Fruit fly (Drosophila melanogaster) whole organism, embryonic: ENCODE results near the gene CG31161.

Experiments
- Abd-B ChIP-seq: fragments of 200-800 bp; sonication (Bioruptor generic); optimal IDR thresholded peaks from 2 replicates; lab custom pipeline; 2018; ENCODE audit warnings: missing biosample characterization, mild to moderate bottlenecking, missing genetic modification characterization, moderate library complexity
- Ada2b ChIP-seq: fragments of 200-800 bp; sonication (Bioruptor generic); IDR thresholded peaks from 2 replicates; pipeline ENCODE4 v1.3.6; 2022; ENCODE audit warnings: missing biosample characterization, missing genetic modification characterization
- Bgb ChIP-seq: fragments of 200-800 bp; sonication (Bioruptor generic); IDR thresholded peaks from 2 replicates; pipeline ENCODE4 v1.3.6; 2022; ENCODE audit warnings: missing biosample characterization, missing genetic modification characterization; ENCODE audit not compliant: partially characterized antibody
- CG10321 ChIP-seq: fragments of 200-800 bp; sonication (Bioruptor generic); IDR thresholded peaks from 2 replicates; pipeline ENCODE4 v1.3.6; 2022; ENCODE audit warnings: missing biosample characterization, missing genetic modification characterization
- CG14667 ChIP-seq: fragments of 200-800 bp; sonication (Bioruptor generic); IDR thresholded peaks from 2 replicates; pipeline ENCODE4 v1.3.6; 2022; ENCODE audit warnings: missing biosample characterization, missing genetic modification characterization
- CG16779 ChIP-seq: fragments of 200-800 bp; sonication (Bioruptor generic); IDR thresholded peaks from 2 replicates; pipeline ENCODE4 v1.3.6; 2022; ENCODE audit warnings: missing biosample characterization, missing genetic modification characterization
- CG17328 ChIP-seq: fragments of 200-800 bp; sonication (Bioruptor generic); IDR thresholded peaks from 2 replicates; pipeline ENCODE4 v1.3.6; 2022; ENCODE audit warnings: missing biosample characterization, missing genetic modification characterization
- CG17361 ChIP-seq: fragments of 200-800 bp; sonication (Bioruptor generic); IDR thresholded peaks from 3 replicates; pipeline ENCODE4 v1.3.6; 2022; ENCODE audit warnings: missing biosample characterization, missing genetic modification characterization
- CG17612 ChIP-seq: fragments of 200-800 bp; sonication (Bioruptor generic); IDR thresholded peaks from 2 replicates; pipeline ENCODE4 v1.3.6; 2022; ENCODE audit warnings: missing biosample characterization, missing genetic modification characterization
- CG17829 ChIP-seq: fragments of 200-800 bp; optimal IDR thresholded peaks from 2 replicates; lab custom pipeline; 2019; ENCODE audit warnings: missing biosample characterization, mild to moderate bottlenecking, missing genetic modification characterization, moderate library complexity
- CG32532 ChIP-seq: fragments of 200-800 bp; sonication (Bioruptor generic); IDR thresholded peaks from 2 replicates; pipeline ENCODE4 v1.3.6; 2022; ENCODE audit warnings: missing biosample characterization, missing genetic modification characterization
- CG4360 ChIP-seq: fragments of 200-800 bp; sonication (Bioruptor generic); IDR thresholded peaks from 2 replicates; pipeline ENCODE4 v1.3.6; 2022; ENCODE audit warnings: missing biosample characterization, missing genetic modification characterization
- CG4707 ChIP-seq: fragments of 200-800 bp; sonication (Bioruptor generic); optimal IDR thresholded peaks from 2 replicates; lab custom pipeline; 2018; ENCODE audit warnings: missing biosample characterization, mild to moderate bottlenecking, missing genetic modification characterization, moderate library complexity
- CG5245 ChIP-seq: fragments of 200-800 bp; sonication (Bioruptor generic); optimal IDR thresholded peaks from 3 replicates; lab custom pipeline; 2016; ENCODE audit warnings: missing biosample characterization, missing genetic modification characterization
- CG7963 ChIP-seq: fragments of 200-800 bp; sonication (Bioruptor generic); IDR thresholded peaks from 3 replicates; pipeline ENCODE4 v1.3.6; 2022; ENCODE audit warnings: missing biosample characterization, missing genetic modification characterization; ENCODE audit not compliant: partially characterized antibody
- CG7987 ChIP-seq: fragments of 200-800 bp; sonication (Bioruptor generic); optimal IDR thresholded peaks from 2 replicates; lab custom pipeline; 2018; ENCODE audit warnings: missing biosample characterization, mild to moderate bottlenecking, missing genetic modification characterization, moderate library complexity
- CG9797 ChIP-seq: fragments of 200-800 bp; sonication (Bioruptor generic); optimal IDR thresholded peaks from 3 replicates; lab custom pipeline; 2018; ENCODE audit warnings: missing biosample characterization, mild to moderate bottlenecking, missing genetic modification characterization
- Dek ChIP-seq: fragments of 200-800 bp; sonication (Bioruptor generic); optimal IDR thresholded peaks from 3 replicates; lab custom pipeline; 2019; ENCODE audit warnings: missing biosample characterization, mild to moderate bottlenecking, missing genetic modification characterization, moderate library complexity
- Eip74EF ChIP-seq, 2 experiments: fragments of 200-800 bp in 1 of 2; fragments of >200 bp in 1 of 2; sonication (Bioruptor generic) in 1 of 2; optimal IDR thresholded peaks; 2 replicates each; lab custom pipeline; 2017 to 2019; ENCODE audit warnings: missing biosample characterization in 2 of 2, missing genetic modification characterization in 2 of 2, mild to moderate bottlenecking in 1 of 2, moderate library complexity in 1 of 2
- Fer3 ChIP-seq: fragments of 200-800 bp; sonication (Bioruptor generic); optimal IDR thresholded peaks from 2 replicates; lab custom pipeline; 2018; ENCODE audit warnings: missing biosample characterization, mild to moderate bottlenecking, missing genetic modification characterization, moderate library complexity
- Hand ChIP-seq: fragments of 200-800 bp; sonication (Bioruptor generic); optimal IDR thresholded peaks from 2 replicates; lab custom pipeline; 2017; ENCODE audit warnings: mild to moderate bottlenecking, missing biosample characterization, missing genetic modification reagents, missing genetic modification characterization
- MESR4 ChIP-seq: fragments of 200-800 bp; sonication (Bioruptor generic); optimal IDR thresholded peaks from 2 replicates; lab custom pipeline; 2018; ENCODE audit warnings: missing biosample characterization, mild to moderate bottlenecking, missing genetic modification characterization, moderate library complexity
- Nf-YA ChIP-seq: fragments of 200-800 bp; sonication (Bioruptor generic); IDR thresholded peaks from 2 replicates; pipeline ENCODE4 v1.3.6; 2022; ENCODE audit warnings: missing biosample characterization, missing genetic modification characterization
- Side ChIP-seq: fragments of 200-800 bp; sonication (Bioruptor generic); optimal IDR thresholded peaks from 2 replicates; lab custom pipeline; 2016; ENCODE audit warnings: missing biosample characterization, missing genetic modification characterization
- Sin3A ChIP-seq: fragments of >200 bp; optimal IDR thresholded peaks from 2 replicates; lab custom pipeline; 2018
- Sox100B ChIP-seq: fragments of 200-800 bp; sonication (Bioruptor generic); optimal IDR thresholded peaks from 3 replicates; lab custom pipeline; 2018; ENCODE audit warnings: missing biosample characterization, mild to moderate bottlenecking, missing genetic modification characterization
- Spps ChIP-seq: fragments of 200-800 bp; sonication (Bioruptor generic); optimal IDR thresholded peaks from 2 replicates; lab custom pipeline; 2018; ENCODE audit warnings: missing biosample characterization, mild to moderate bottlenecking, missing genetic modification characterization
- Sry-δ ChIP-seq: fragments of 200-800 bp; sonication (Bioruptor generic); optimal IDR thresholded peaks from 2 replicates; lab custom pipeline; 2016; ENCODE audit warnings: missing biosample characterization, missing genetic modification characterization
- Usf ChIP-seq: fragments of 200-800 bp; sonication (Bioruptor generic); optimal IDR thresholded peaks from 2 replicates; lab custom pipeline; 2017; ENCODE audit warnings: missing genotype, missing biosample characterization, missing genetic modification characterization
- bowl ChIP-seq: fragments of 200-800 bp; sonication (Bioruptor generic); IDR thresholded peaks from 2 replicates; pipeline ENCODE4 v1.3.6; 2022; ENCODE audit warnings: missing biosample characterization, missing genetic modification characterization
- cato ChIP-seq: fragments of 200-800 bp; sonication (Bioruptor generic); optimal IDR thresholded peaks from 2 replicates; lab custom pipeline; 2016; ENCODE audit warnings: missing biosample characterization, missing genetic modification characterization, borderline replicate concordance
- crc ChIP-seq: fragments of 200-800 bp; sonication (Bioruptor generic); optimal IDR thresholded peaks from 2 replicates; lab custom pipeline; 2016; ENCODE audit warnings: missing biosample characterization, missing genetic modification characterization
- crp ChIP-seq, 2 experiments: fragments of 200-800 bp; sonication (Bioruptor generic); optimal IDR thresholded peaks; 2 replicates in 1 of 2; 3 replicates in 1 of 2; lab custom pipeline; 2017; ENCODE audit warnings: missing biosample characterization in 2 of 2, missing genetic modification characterization in 2 of 2, mild to moderate bottlenecking in 1 of 2, moderate library complexity in 1 of 2
- esg ChIP-seq: fragments of 200-800 bp; sonication (Bioruptor generic); conservative IDR thresholded peaks from 2 replicates; pipeline ENCODE4 v1.3.6; 2022; ENCODE audit warnings: missing biosample characterization, missing genetic modification characterization
- fd3F ChIP-seq: fragments of 200-800 bp; sonication (Bioruptor generic); optimal IDR thresholded peaks from 2 replicates; lab custom pipeline; 2018; ENCODE audit warnings: missing biosample characterization, mild to moderate bottlenecking, missing genetic modification characterization, moderate library complexity
- hb ChIP-seq: fragments of 200-800 bp; sonication (Bioruptor generic); IDR thresholded peaks from 3 replicates; pipeline ENCODE4 v1.3.6; 2022; ENCODE audit warnings: missing biosample characterization, missing genetic modification characterization; ENCODE audit not compliant: partially characterized antibody
- hkb ChIP-seq, 2 experiments: fragments of 200-800 bp in 1 of 2; fragments of >200 bp in 1 of 2; sonication (Bioruptor generic) in 1 of 2; IDR thresholded peaks in 1 of 2; optimal IDR thresholded peaks in 1 of 2; 2 replicates each; pipeline versions ENCODE4 v1.3.6 to Lab custom; 2017 to 2022; ENCODE audit warnings: missing biosample characterization in 1 of 2, missing genetic modification characterization in 1 of 2
- lab ChIP-seq: fragments of 200-800 bp; sonication (Bioruptor generic); optimal IDR thresholded peaks from 3 replicates; lab custom pipeline; 2017; ENCODE audit warnings: missing biosample characterization, missing genetic modification characterization, mild to moderate bottlenecking, moderate library complexity, missing genetic modification reagents
- lbe ChIP-seq: fragments of 200-800 bp; sonication (Bioruptor generic); optimal IDR thresholded peaks from 2 replicates; lab custom pipeline; 2016; ENCODE audit warnings: missing biosample characterization, mild to moderate bottlenecking, missing genetic modification characterization
- luna ChIP-seq: fragments of 200-800 bp; sonication (Bioruptor generic); optimal IDR thresholded peaks from 2 replicates; lab custom pipeline; 2016; ENCODE audit warnings: missing biosample characterization, missing genetic modification characterization
- otp ChIP-seq: fragments of 200-800 bp; sonication (Bioruptor generic); IDR thresholded peaks from 3 replicates; pipeline ENCODE4, ENCODE4 v1.3.6; 2022; ENCODE audit warnings: missing biosample characterization, missing genetic modification characterization
- pan ChIP-seq, 4 experiments: fragments of >200 bp in 3 of 4; fragments of 200-800 bp in 1 of 4; sonication (Bioruptor generic) in 1 of 4; optimal IDR thresholded peaks in 3 of 4; IDR thresholded peaks in 1 of 4; 2 replicates each; pipeline versions ENCODE4 v1.3.6 to Lab custom; 2017 to 2022; ENCODE audit warnings: missing biosample characterization in 2 of 4, missing genetic modification characterization in 2 of 4, mixed read lengths in 1 of 4
- peb ChIP-seq: fragments of 200-800 bp; sonication (Bioruptor generic); IDR thresholded peaks from 2 replicates; pipeline ENCODE4 v1.3.6; 2022; ENCODE audit warnings: missing biosample characterization, missing genetic modification characterization
- rib ChIP-seq: fragments of 200-800 bp; sonication (Bioruptor generic); IDR thresholded peaks from 2 replicates; pipeline ENCODE4 v1.3.6; 2022; ENCODE audit warnings: missing biosample characterization, missing genetic modification characterization
- slbo ChIP-seq: fragments of 200-800 bp; sonication (Bioruptor generic); IDR thresholded peaks from 2 replicates; pipeline ENCODE4 v1.3.6; 2022; ENCODE audit warnings: missing biosample characterization, missing genetic modification characterization
- slp2 ChIP-seq: fragments of 200-800 bp; sonication (Bioruptor generic); optimal IDR thresholded peaks from 2 replicates; lab custom pipeline; 2016; ENCODE audit warnings: missing biosample characterization, missing genetic modification characterization
- sqz ChIP-seq: fragments of 200-800 bp; sonication (Bioruptor generic); optimal IDR thresholded peaks from 3 replicates; lab custom pipeline; 2018; ENCODE audit warnings: missing biosample characterization, mild to moderate bottlenecking, missing genetic modification characterization
- stc ChIP-seq: fragments of 200-800 bp; sonication (Bioruptor generic); IDR thresholded peaks from 2 replicates; pipeline ENCODE4 v1.3.6; 2022; ENCODE audit warnings: missing biosample characterization, missing genetic modification characterization
- stwl ChIP-seq: fragments of 200-800 bp; sonication (Bioruptor generic); optimal IDR thresholded peaks from 3 replicates; lab custom pipeline; 2018; ENCODE audit warnings: missing biosample characterization, mild to moderate bottlenecking, missing genetic modification characterization, moderate library complexity
- sug ChIP-seq: fragments of 200-800 bp; optimal IDR thresholded peaks from 2 replicates; lab custom pipeline; 2019; ENCODE audit warnings: missing biosample characterization, mild to moderate bottlenecking, missing genetic modification characterization, moderate library complexity
- wek ChIP-seq: fragments of 200-800 bp; sonication (Bioruptor generic); optimal IDR thresholded peaks from 3 replicates; lab custom pipeline; 2018; ENCODE audit warnings: missing biosample characterization, mild to moderate bottlenecking, missing genetic modification characterization, moderate library complexity

Gene CG31161

DNA sequence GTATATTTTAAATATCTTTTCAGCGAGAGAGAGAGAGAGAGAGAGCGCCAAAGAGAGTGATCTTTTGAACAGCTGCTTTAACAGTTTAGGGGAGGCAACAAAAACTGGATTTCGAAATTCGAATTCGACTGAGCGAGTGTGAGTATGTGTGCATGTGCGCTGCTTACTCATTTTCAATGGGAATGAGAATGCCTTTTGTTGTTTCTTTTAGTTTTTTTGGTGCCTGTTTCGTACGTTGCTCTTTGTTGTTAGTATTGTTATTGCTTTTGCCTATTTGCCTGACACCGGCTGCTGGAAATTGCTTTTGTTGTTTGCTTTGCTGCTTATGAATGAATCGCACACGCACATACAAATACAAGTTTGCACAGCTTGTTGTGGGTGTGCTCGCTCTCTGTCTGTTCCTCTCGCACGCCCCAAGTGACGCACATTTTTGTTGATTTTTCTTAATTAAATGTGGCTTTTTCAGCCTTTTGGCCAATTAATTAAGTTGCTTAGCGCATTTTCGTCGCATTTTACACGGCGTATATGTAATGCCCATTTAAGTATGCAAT, 10.6 kb downstream of the CG31161 start (continued):
- TF ChIP-seq CG7963 (no peak), Eip74EF (GFP tag; optimal IDR thresholded peaks at IDR 0.05; lab: Kevin White, UChicago) (peak in 1 of 2 experiments; percentile 33), sqz (peak; percentile 88), lbe (peak; percentile 56), crc (no peak), Spps (no peak), stc (GFP tag; lab: Robert Waterston, UW) (no peak), wek (GFP tag; lab: Kevin White, UChicago) (peak; percentile 83), luna (peak; percentile 26), bowl (GFP tag; lab: Robert Waterston, UW) (peak; percentile 60; the same call in 1 of the 2 replicates), CG14667 (GFP tag; lab: Robert Waterston, UW) (no peak), MESR4 (GFP tag; lab: Kevin White, UChicago) (no peak), Bgb (GFP tag; lab: Robert Waterston, UW) (peak; percentile 17; the same call in 1 of the 2 replicates), Sox100B (GFP tag; lab: Kevin White, UChicago) (peak; percentile 34), CG5245 (no peak), hb (GFP tag; lab: Robert Waterston, UW) (no peak), esg (GFP tag; lab: Robert Waterston, UW) (no peak), slp2 (peak; percentile 18), stwl (tag; lab: Kevin White, UChicago) (no peak), Ada2b (no peak), CG17361 (GFP tag; lab: Robert Waterston, UW) (no peak), pan (optimal IDR thresholded peaks at IDR 0.05; lab: Kevin White, UChicago) (no peak), pan (GFP tag; optimal IDR thresholded peaks at IDR 0.05 in 1 of 2, IDR thresholded peaks at IDR 0.05 in 1 of 2) (peak in 1 of 2 experiments; percentile 36), Sry-δ (no peak), rib (GFP tag; lab: Robert Waterston, UW) (peak; percentile 21; the same call in 1 of the 2 replicates), Side (peak; percentile 59), Sin3A (lab: Kevin White, UChicago) (no peak), otp (GFP tag; lab: Robert Waterston, UW) (no peak; the same call in 2 of the 3 replicates), peb (GFP tag; lab: Robert Waterston, UW) (no peak), cato (no peak), slbo (GFP tag; lab: Robert Waterston, UW) (no peak), CG10321 (peak; percentile 72), crp (GFP tag; optimal IDR thresholded peaks at IDR 0.05; lab: Kevin White, UChicago) (peak in 1 of 2 experiments; percentile 61), CG17612 (GFP tag; lab: Robert Waterston, UW) (no peak), CG4360 (GFP tag; lab: Robert Waterston, UW) (peak; percentile 78; the same call in 1 of the 2 replicates), CG32532 (GFP tag; lab: Robert Waterston, UW) (no peak), Usf (GFP tag; lab: Kevin White, UChicago) (no peak), CG16779 (no peak), Hand (no peak), Abd-B (GFP tag; lab: Kevin White, UChicago) (no peak), CG17829 (tag; lab: Kevin White, UChicago) (no peak)

- no peak for TF ChIP-seq CG9797 (GFP tag; lab: Kevin White, UChicago)
- TF ChIP-seq Nf-YA = no peak
- TF ChIP-seq sug (tag; lab: Kevin White, UChicago) = peak; percentile 17
- peak; percentile 37 for TF ChIP-seq fd3F
- peak; percentile 33 for TF ChIP-seq lab (GFP tag; lab: Kevin White, UChicago)
- TF ChIP-seq hkb (optimal IDR thresholded peaks at IDR 0.05; lab: Kevin White, UChicago) = no peak
- peak; percentile 70 for TF ChIP-seq hkb (GFP tag; IDR thresholded peaks at IDR 0.05; lab: Robert Waterston, UW)
- peak; percentile 22 for TF ChIP-seq Dek (tag; lab: Kevin White, UChicago)
- peak; percentile 38; the same call in 1 of the 2 replicates for TF ChIP-seq CG17328
- peak; percentile 1 for TF ChIP-seq CG4707 (GFP tag; lab: Kevin White, UChicago)
- no peak for TF ChIP-seq CG7987
- peak; percentile 25 for TF ChIP-seq Fer3 (tag; lab: Kevin White, UChicago)
These were observed 11.7 kb downstream of the CG31161 start for dm6 chr3R:22627936-22628513.
